Fruit fly (Drosophila melanogaster) whole organism, embryonic: Measurements from ENCODE around the gene CG11726.
A peak's percentile ranks its signal among the peaks of the same experiment; 100 is the strongest.

ENCODE experiments used
- Abd-B ChIP-seq: fragments of 200-800 bp; sonication (Bioruptor generic); optimal IDR thresholded peaks from 2 replicates; lab custom pipeline; 2018; ENCODE audit warnings: missing biosample characterization, mild to moderate bottlenecking, missing genetic modification characterization, moderate library complexity
- B-H2 ChIP-seq: fragments of 200-800 bp; sonication (Bioruptor generic); optimal IDR thresholded peaks from 2 replicates; lab custom pipeline; 2018; ENCODE audit warnings: missing biosample characterization, mild to moderate bottlenecking, missing genetic modification characterization
- Bdp1 ChIP-seq: fragments of 200-800 bp; sonication (Bioruptor generic); optimal IDR thresholded peaks from 3 replicates; lab custom pipeline; 2016; ENCODE audit warnings: missing biosample characterization, missing genetic modification characterization
- CG11085 ChIP-seq: fragments of 200-800 bp; sonication (Bioruptor generic); IDR thresholded peaks from 2 replicates; pipeline ENCODE4 v1.3.6; 2022; ENCODE audit warnings: missing biosample characterization, missing genetic modification characterization
- CG11247 ChIP-seq: fragments of 200-800 bp; sonication (Bioruptor generic); IDR thresholded peaks from 2 replicates; pipeline ENCODE4 v1.3.6; 2022; ENCODE audit warnings: missing biosample characterization, missing genetic modification characterization
- CG11723 ChIP-seq: fragments of 200-800 bp; sonication (Bioruptor generic); optimal IDR thresholded peaks from 2 replicates; lab custom pipeline; 2017; ENCODE audit warnings: missing biosample characterization, mild to moderate bottlenecking, missing genetic modification characterization
- CG12155 ChIP-seq: fragments of 200-800 bp; sonication (Bioruptor generic); optimal IDR thresholded peaks from 3 replicates; lab custom pipeline; 2016; ENCODE audit warnings: missing biosample characterization, missing genetic modification characterization
- CG12659 ChIP-seq: fragments of 200-800 bp; sonication (Bioruptor generic); optimal IDR thresholded peaks from 3 replicates; lab custom pipeline; 2017; ENCODE audit warnings: mild to moderate bottlenecking, missing biosample characterization, missing genetic modification reagents, missing genetic modification characterization
- CG17802 ChIP-seq: fragments of 200-800 bp; sonication (Bioruptor generic); optimal IDR thresholded peaks from 2 replicates; lab custom pipeline; 2018; ENCODE audit warnings: missing biosample characterization, mild to moderate bottlenecking, missing genetic modification characterization, moderate library complexity
- CG2129 ChIP-seq: fragments of 200-800 bp; sonication (Bioruptor generic); IDR thresholded peaks from 2 replicates; pipeline ENCODE4 v1.3.6; 2022; ENCODE audit warnings: missing biosample characterization, missing genetic modification characterization; ENCODE audit not compliant: partially characterized antibody
- CG2199 ChIP-seq: fragments of 200-800 bp; sonication (Bioruptor generic); IDR thresholded peaks from 3 replicates; pipeline ENCODE4 v1.3.6; 2022; ENCODE audit warnings: missing biosample characterization, missing genetic modification characterization
- CG2889 ChIP-seq: fragments of 200-800 bp; sonication (Bioruptor generic); IDR thresholded peaks from 3 replicates; pipeline ENCODE4 v1.3.6; 2022; ENCODE audit warnings: missing biosample characterization, missing genetic modification characterization
- CG33557 ChIP-seq: fragments of 200-800 bp; sonication (Bioruptor generic); optimal IDR thresholded peaks from 2 replicates; lab custom pipeline; 2019; ENCODE audit warnings: missing biosample characterization, mild to moderate bottlenecking, missing genetic modification characterization, moderate library complexity
- CG6854 ChIP-seq: fragments of 200-800 bp; sonication (Bioruptor generic); optimal IDR thresholded peaks from 3 replicates; lab custom pipeline; 2017; ENCODE audit warnings: missing biosample characterization, mild to moderate bottlenecking, missing genetic modification characterization
- CG7271 ChIP-seq: fragments of 200-800 bp; sonication (Bioruptor generic); optimal IDR thresholded peaks from 2 replicates; lab custom pipeline; 2018; ENCODE audit warnings: missing biosample characterization, mild to moderate bottlenecking, missing genetic modification characterization, moderate library complexity
- CG7372 ChIP-seq: fragments of 200-800 bp; sonication (Bioruptor generic); IDR thresholded peaks from 2 replicates; pipeline ENCODE4 v1.3.6; 2022; ENCODE audit warnings: missing biosample characterization, missing genetic modification characterization
- CG7786 ChIP-seq: fragments of 200-800 bp; sonication (Bioruptor generic); optimal IDR thresholded peaks from 2 replicates; lab custom pipeline; 2016; ENCODE audit warnings: missing biosample characterization, missing genetic modification characterization
- CrebB ChIP-seq: fragments of 200-800 bp; sonication (Bioruptor generic); optimal IDR thresholded peaks from 3 replicates; lab custom pipeline; 2018; ENCODE audit warnings: missing biosample characterization, mild to moderate bottlenecking, missing genetic modification characterization
- Dbx ChIP-seq: fragments of 200-800 bp; sonication (Bioruptor generic); IDR thresholded peaks from 3 replicates; pipeline ENCODE4 v1.3.6; 2022; ENCODE audit warnings: missing biosample characterization, missing genetic modification characterization
- E2f2 ChIP-seq: fragments of 200-800 bp; sonication (Bioruptor generic); IDR thresholded peaks from 2 replicates; pipeline ENCODE4 v1.3.6; 2022; ENCODE audit warnings: missing biosample characterization, missing genetic modification characterization
- HmgD ChIP-seq: fragments of 200-800 bp; sonication (Bioruptor generic); optimal IDR thresholded peaks from 3 replicates; lab custom pipeline; 2016; ENCODE audit warnings: missing biosample characterization, missing genetic modification characterization
- Hmx ChIP-seq: fragments of 200-800 bp; sonication (Bioruptor generic); optimal IDR thresholded peaks from 2 replicates; lab custom pipeline; 2016; ENCODE audit warnings: missing biosample characterization, missing genetic modification characterization
- Hr3 ChIP-seq: fragments of 200-800 bp; sonication (Bioruptor generic); optimal IDR thresholded peaks from 3 replicates; lab custom pipeline; 2016; ENCODE audit warnings: missing biosample characterization, missing genetic modification characterization
- Meics ChIP-seq: fragments of 200-800 bp; sonication (Bioruptor generic); optimal IDR thresholded peaks from 2 replicates; lab custom pipeline; 2017; ENCODE audit warnings: missing biosample characterization, mild to moderate bottlenecking, missing genetic modification characterization
- NK7.1 ChIP-seq: fragments of 200-800 bp; sonication (Bioruptor generic); optimal IDR thresholded peaks from 3 replicates; lab custom pipeline; 2016; ENCODE audit warnings: missing biosample characterization, missing genetic modification characterization
- Oaz ChIP-seq: fragments of 200-800 bp; sonication (Bioruptor generic); IDR thresholded peaks from 2 replicates; pipeline ENCODE4 v1.3.6; 2022; ENCODE audit warnings: missing biosample characterization, missing genetic modification characterization
- Scr ChIP-seq: fragments of 200-800 bp; sonication (Bioruptor generic); IDR thresholded peaks from 2 replicates; pipeline ENCODE4 v1.3.6; 2022; ENCODE audit warnings: missing biosample characterization, missing genetic modification characterization; ENCODE audit not compliant: partially characterized antibody
- YL-1 ChIP-seq: fragments of 200-800 bp; sonication (Bioruptor generic); optimal IDR thresholded peaks from 3 replicates; lab custom pipeline; 2017; ENCODE audit warnings: missing biosample characterization, mild to moderate bottlenecking, missing genetic modification characterization
- ara ChIP-seq: fragments of 200-800 bp; sonication (Bioruptor generic); IDR thresholded peaks from 2 replicates; pipeline ENCODE4 v1.3.6; 2022; ENCODE audit warnings: missing biosample characterization, missing genetic modification characterization
- ato ChIP-seq: fragments of 200-800 bp; sonication (Bioruptor generic); IDR thresholded peaks from 2 replicates; pipeline ENCODE4 v1.3.6; 2022; ENCODE audit warnings: missing biosample characterization, missing genetic modification characterization; ENCODE audit not compliant: partially characterized antibody
- bbx ChIP-seq: fragments of 200-800 bp; sonication (Bioruptor generic); IDR thresholded peaks from 2 replicates; pipeline ENCODE4 v1.3.6; 2022; ENCODE audit warnings: missing biosample characterization, missing genetic modification characterization; ENCODE audit not compliant: partially characterized antibody
- bigmax ChIP-seq: fragments of 200-800 bp; sonication (Bioruptor generic); optimal IDR thresholded peaks from 2 replicates; lab custom pipeline; 2018; ENCODE audit warnings: missing biosample characterization, mild to moderate bottlenecking, missing genetic modification characterization
- br ChIP-seq: fragments of >200 bp; optimal IDR thresholded peaks from 2 replicates; lab custom pipeline; 2017
- crc ChIP-seq: fragments of 200-800 bp; sonication (Bioruptor generic); optimal IDR thresholded peaks from 2 replicates; lab custom pipeline; 2016; ENCODE audit warnings: missing biosample characterization, missing genetic modification characterization
- dati ChIP-seq: fragments of 200-800 bp; sonication (Bioruptor generic); IDR thresholded peaks from 2 replicates; pipeline ENCODE4 v1.3.6; 2022; ENCODE audit warnings: missing biosample characterization, missing genetic modification characterization
- dmrt11E ChIP-seq: fragments of 200-800 bp; sonication (Bioruptor generic); optimal IDR thresholded peaks from 3 replicates; lab custom pipeline; 2018; ENCODE audit warnings: missing biosample characterization, mild to moderate bottlenecking, missing genetic modification characterization, moderate library complexity
- dysf ChIP-seq: fragments of 200-800 bp; sonication (Bioruptor generic); IDR thresholded peaks from 3 replicates; pipeline ENCODE4 v1.3.6; 2022; ENCODE audit warnings: missing biosample characterization, missing genetic modification characterization
- emc ChIP-seq: fragments of 200-800 bp; sonication (Bioruptor generic); optimal IDR thresholded peaks from 2 replicates; lab custom pipeline; 2016; ENCODE audit warnings: missing biosample characterization, missing genetic modification characterization
- fd64A ChIP-seq: fragments of 200-800 bp; sonication (Bioruptor generic); optimal IDR thresholded peaks from 3 replicates; lab custom pipeline; 2018; ENCODE audit warnings: missing biosample characterization, mild to moderate bottlenecking, missing genetic modification characterization
- gro ChIP-seq: fragments of 200-800 bp; sonication (Bioruptor generic); optimal IDR thresholded peaks from 2 replicates; lab custom pipeline; 2016; ENCODE audit warnings: missing biosample characterization, missing genetic modification characterization
- hbn ChIP-seq: fragments of 200-800 bp; sonication (Bioruptor generic); IDR thresholded peaks from 2 replicates; pipeline ENCODE4 v1.3.6; 2022; ENCODE audit warnings: missing biosample characterization, missing genetic modification characterization; ENCODE audit not compliant: partially characterized antibody
- hkb ChIP-seq, 2 experiments: fragments of 200-800 bp in 1 of 2; fragments of >200 bp in 1 of 2; sonication (Bioruptor generic) in 1 of 2; IDR thresholded peaks in 1 of 2; optimal IDR thresholded peaks in 1 of 2; 2 replicates each; pipeline versions ENCODE4 v1.3.6 to Lab custom; 2017 to 2022; ENCODE audit warnings: missing biosample characterization in 1 of 2, missing genetic modification characterization in 1 of 2
- mam ChIP-seq: fragments of 200-800 bp; sonication (Bioruptor generic); optimal IDR thresholded peaks from 3 replicates; lab custom pipeline; 2016; ENCODE audit warnings: missing biosample characterization, missing genetic modification characterization
- otp ChIP-seq: fragments of 200-800 bp; sonication (Bioruptor generic); IDR thresholded peaks from 3 replicates; pipeline ENCODE4, ENCODE4 v1.3.6; 2022; ENCODE audit warnings: missing biosample characterization, missing genetic modification characterization
- ranshi ChIP-seq: fragments of 200-800 bp; sonication (Bioruptor generic); IDR thresholded peaks from 2 replicates; pipeline ENCODE4 v1.3.6; 2022; ENCODE audit warnings: missing biosample characterization, missing genetic modification characterization
- scrt ChIP-seq: fragments of 200-800 bp; sonication (Bioruptor generic); optimal IDR thresholded peaks from 2 replicates; lab custom pipeline; 2018; ENCODE audit warnings: missing biosample characterization, mild to moderate bottlenecking, missing genetic modification characterization, moderate library complexity
- slp2 ChIP-seq: fragments of 200-800 bp; sonication (Bioruptor generic); optimal IDR thresholded peaks from 2 replicates; lab custom pipeline; 2016; ENCODE audit warnings: missing biosample characterization, missing genetic modification characterization
- tap ChIP-seq: fragments of 200-800 bp; optimal IDR thresholded peaks from 3 replicates; lab custom pipeline; 2019; ENCODE audit warnings: missing biosample characterization, mild to moderate bottlenecking, missing genetic modification characterization, moderate library complexity

Gene CG11726

dm6 chr3L:11421905-11422304 is 27.4 kb downstream of the CG11726 start (continued):
- TF ChIP-seq CG33557 (GFP tag; lab: Kevin White, UChicago) (no peak), bigmax (GFP tag; lab: Kevin White, UChicago) (no peak), Scr (GFP tag; lab: Robert Waterston, UW) (no peak), CrebB (tag; lab: Kevin White, UChicago) (peak; percentile 3), CG2129 (GFP tag; lab: Robert Waterston, UW) (no peak), CG11247 (GFP tag; lab: Robert Waterston, UW) (no peak), Dbx (GFP tag; lab: Robert Waterston, UW) (0 out of 3 replicates have a peak, but pooled peaks have one; percentile 21), ato (GFP tag; lab: Robert Waterston, UW) (no peak), fd64A (GFP tag; lab: Kevin White, UChicago) (no peak), crc (no peak), NK7.1 (no peak), gro (GFP tag; lab: Kevin White, UChicago) (no peak), ara (GFP tag; lab: Robert Waterston, UW) (no peak)
- TF ChIP-seq, all 482 proteins: peak for 14

dm6 chr3L:11422338-11422802 is 27.9 kb downstream of the CG11726 start:
- TF ChIP-seq Bdp1 (GFP tag; lab: Kevin White, UChicago) (peak; percentile 10), Hmx (no peak), dysf (GFP tag; lab: Robert Waterston, UW) (peak; percentile 79), CG11085 (0 out of 2 replicates have a peak, but pooled peaks have one; percentile 32), crc (peak; percentile 28), tap (tag; lab: Kevin White, UChicago) (peak; percentile 16), bbx (GFP tag; lab: Robert Waterston, UW) (no peak), otp (GFP tag; lab: Robert Waterston, UW) (peak; percentile 84; the same call in 1 of the 3 replicates), Hr3 (GFP tag; lab: Kevin White, UChicago) (peak; percentile 57), hbn (GFP tag; lab: Robert Waterston, UW) (no peak), CG12659 (peak; percentile 59), CG7372 (GFP tag; lab: Robert Waterston, UW) (peak; percentile 63), Oaz (peak; percentile 52), mam (GFP tag; lab: Kevin White, UChicago) (peak; percentile 38), YL-1 (peak; percentile 5), B-H2 (GFP tag; lab: Kevin White, UChicago) (no peak), fd64A (GFP tag; lab: Kevin White, UChicago) (peak; percentile 36), CG12155 (GFP tag; lab: Kevin White, UChicago) (peak; percentile 26), E2f2 (GFP tag; lab: Robert Waterston, UW) (peak; percentile 36; the same call in 1 of the 2 replicates), emc (GFP tag; lab: Kevin White, UChicago) (no peak), scrt (GFP tag; lab: Kevin White, UChicago) (peak; percentile 54), hkb (optimal IDR thresholded peaks at IDR 0.05; lab: Kevin White, UChicago) (no peak), hkb (GFP tag; IDR thresholded peaks at IDR 0.05; lab: Robert Waterston, UW) (peak; percentile 85), ara (GFP tag; lab: Robert Waterston, UW) (peak; percentile 92), CrebB (tag; lab: Kevin White, UChicago) (no peak), dmrt11E (peak; percentile 88), dati (GFP tag; lab: Robert Waterston, UW) (peak; percentile 46), slp2 (GFP tag; lab: Kevin White, UChicago) (peak; percentile 50), CG6854 (GFP tag; lab: Kevin White, UChicago) (peak; percentile 59), HmgD (GFP tag; lab: Kevin White, UChicago) (no peak), Abd-B (GFP tag; lab: Kevin White, UChicago) (peak; percentile 45), Meics (GFP tag; lab: Kevin White, UChicago) (peak; percentile 65), CG2199 (GFP tag; lab: Robert Waterston, UW) (peak; percentile 67; the same call in 2 of the 3 replicates), CG7271 (peak; percentile 15), CG11723 (GFP tag; lab: Kevin White, UChicago) (peak; percentile 34), br (lab: Kevin White, UChicago) (no peak), ranshi (GFP tag; lab: Robert Waterston, UW) (peak; percentile 79; the same call in 1 of the 2 replicates), CG17802 (tag; lab: Kevin White, UChicago) (peak; percentile 33), CG7786 (GFP tag; lab: Kevin White, UChicago) (peak; percentile 62), CG2889 (GFP tag; lab: Robert Waterston, UW) (0 out of 3 replicates have a peak, but pooled peaks have one; percentile 11)
